Worm (Caenorhabditis elegans): ENCODE results near the gene clec-130.

clec-130 gene

ce11 chrII:3546381-3546931 is 26.9 kb upstream of the clec-130 start, which contains the start of gene apd-3:
Gene apd-3 (minus strand): TSS chrII:3546431.
- peak; percentile 32; the same call in 1 of the 2 replicates for TF ChIP-seq mcd-1 (GFP tag; IDR thresholded peaks at IDR 0.05)
- no peak for TF ChIP-seq let-607 (tag; optimal IDR thresholded peaks at IDR 0.05)
- no peak for TF ChIP-seq zfh-2 (GFP tag; conservative IDR thresholded peaks at IDR 0.05)
- TF ChIP-seq Y53G8AR.9 (GFP tag; conservative IDR thresholded peaks at IDR 0.05), result no peak
- no peak for TF ChIP-seq attf-5 (GFP tag; optimal IDR thresholded peaks at IDR 0.05)
- no peak for TF ChIP-seq unc-130 (GFP tag; optimal IDR thresholded peaks at IDR 0.05)
- TF ChIP-seq snpc-3.4 (tag; optimal IDR thresholded peaks at IDR 0.05), result peak; percentile 10
- TF ChIP-seq F23B12.7 (tag; optimal IDR thresholded peaks at IDR 0.05; ENCODE audit: insufficient read depth), result no peak
- no peak for TF ChIP-seq tbp1 (GFP tag; optimal IDR thresholded peaks at IDR 0.05)
- TF ChIP-seq nhr-120 (GFP tag; IDR thresholded peaks at IDR 0.05), result no peak
- TF ChIP-seq lin-54 (GFP tag; optimal IDR thresholded peaks at IDR 0.05), result peak; percentile 4
- TF ChIP-seq lin-35 (GFP tag; optimal IDR thresholded peaks at IDR 0.05), result no peak
- TF ChIP-seq ztf-28 (GFP tag; IDR thresholded peaks at IDR 0.05), result no peak
- TF ChIP-seq xnd-1 (tag; optimal IDR thresholded peaks at IDR 0.05), result peak; percentile 97
- no peak for TF ChIP-seq tlf-1 (GFP tag; optimal IDR thresholded peaks at IDR 0.05)
- TF ChIP-seq Y95B8A.8 (GFP tag; IDR thresholded peaks at IDR 0.05), result no peak
- no peak for TF ChIP-seq gei-17 (GFP tag; optimal IDR thresholded peaks at IDR 0.05)
- TF ChIP-seq F57C9.4 (tag; optimal IDR thresholded peaks at IDR 0.05), result no peak
- TF ChIP-seq ceh-91 (GFP tag; IDR thresholded peaks at IDR 0.05), result 0 out of 2 replicates have a peak, but pooled peaks have one; percentile 38
- no peak for TF ChIP-seq F49E8.2 (tag; optimal IDR thresholded peaks at IDR 0.05; ENCODE audit: insufficient read depth)
- TF ChIP-seq F10E7.11 (tag; optimal IDR thresholded peaks at IDR 0.05), result no peak
- TF ChIP-seq madf-6 (GFP tag; IDR thresholded peaks at IDR 0.05), result peak; percentile 95
- TF ChIP-seq egrh-3 (GFP tag; IDR thresholded peaks at IDR 0.05), result no peak
- no peak for TF ChIP-seq mes-4 (tag; optimal IDR thresholded peaks at IDR 0.05)
- peak; percentile 19 for TF ChIP-seq snpc-1.3 (tag; optimal IDR thresholded peaks at IDR 0.05; ENCODE audit: insufficient read depth)
- TF ChIP-seq lir-1 (GFP tag; conservative IDR thresholded peaks at IDR 0.05), result no peak
- no peak for TF ChIP-seq dox-1 (GFP tag; IDR thresholded peaks at IDR 0.05)
- TF ChIP-seq hrde-1 (tag; optimal IDR thresholded peaks at IDR 0.05; ENCODE audit: borderline replicate concordance), result no peak
- no peak for TF ChIP-seq T07F8.4 (tag; optimal IDR thresholded peaks at IDR 0.05)
- no peak for TF ChIP-seq hlh-12 (tag; optimal IDR thresholded peaks at IDR 0.05)
- TF ChIP-seq F39B2.1 (GFP tag; IDR thresholded peaks at IDR 0.05), result no peak
- TF ChIP-seq madf-3 (GFP tag; IDR thresholded peaks at IDR 0.05), result no peak
- no peak for TF ChIP-seq aptf-3 (GFP tag; IDR thresholded peaks at IDR 0.05)
- TF ChIP-seq akir-1 (GFP tag; optimal IDR thresholded peaks at IDR 0.05), result no peak
- no peak for TF ChIP-seq aptf-2 (GFP tag; conservative IDR thresholded peaks at IDR 0.05)
- TF ChIP-seq ceh-27 (GFP tag; optimal IDR thresholded peaks at IDR 0.05), result no peak
- no peak for TF ChIP-seq B0261.1 (tag; optimal IDR thresholded peaks at IDR 0.05)
- no peak for TF ChIP-seq nfyb-1 (GFP tag; IDR thresholded peaks at IDR 0.05)
- no peak for TF ChIP-seq nhr-80 (tag; optimal IDR thresholded peaks at IDR 0.05)
- no peak for TF ChIP-seq egl-18 (GFP tag; IDR thresholded peaks at IDR 0.05)
- TF ChIP-seq zim-3 (tag; optimal IDR thresholded peaks at IDR 0.05), result no peak
- no peak for TF ChIP-seq K12H6.12 (tag; optimal IDR thresholded peaks at IDR 0.05)
- no peak for TF ChIP-seq ceh-79 (tag; optimal IDR thresholded peaks at IDR 0.05)
- TF ChIP-seq lin-26 (GFP tag; IDR thresholded peaks at IDR 0.05), result no peak
- TF ChIP-seq ceh-58 (GFP tag; IDR thresholded peaks at IDR 0.05), result no peak
- TF ChIP-seq madf-8 (GFP tag; conservative IDR thresholded peaks at IDR 0.05), result peak; percentile 82
- peak; percentile 93 for TF ChIP-seq F33H1.4 (GFP tag; IDR thresholded peaks at IDR 0.05)
- no peak for TF ChIP-seq cebp-2 (GFP tag; IDR thresholded peaks at IDR 0.05)

All from whole organism, young adult.